Worm (Caenorhabditis elegans) whole organism, L1 larva: ENCODE results near the gene sms-3.

ENCODE experiments used
- C34B4.2 ChIP-seq: sonication (generic microtip); optimal IDR thresholded peaks from 2 replicates; lab custom pipeline; 2017; ENCODE audit warnings: mild to moderate bottlenecking, missing genetic modification characterization, missing compliant biosample characterization
- aly-2 ChIP-seq: fragments of 150-350 bp; optimal IDR thresholded peaks from 2 replicates; lab custom pipeline; 2014; ENCODE audit warnings: missing biosample characterization, missing genetic modification characterization
- ama-1 ChIP-seq: fragments of 150-350 bp; optimal IDR thresholded peaks from 2 replicates; lab custom pipeline; 2014
- blmp-1 ChIP-seq: fragments of 150-350 bp; optimal IDR thresholded peaks from 2 replicates; lab custom pipeline; 2014; ENCODE audit warnings: missing biosample characterization, missing genetic modification characterization
- ceh-63 ChIP-seq: fragments of 200-800 bp; sonication (Bioruptor generic); optimal IDR thresholded peaks from 2 replicates; lab custom pipeline; 2018; ENCODE audit warnings: mild to moderate bottlenecking, missing genetic modification characterization, missing compliant biosample characterization
- ceh-8 ChIP-seq: fragments of 200-800 bp; sonication (Bioruptor generic); optimal IDR thresholded peaks from 2 replicates; lab custom pipeline; 2018; ENCODE audit warnings: mild to moderate bottlenecking, missing genetic modification characterization, moderate library complexity, missing compliant biosample characterization
- ceh-88 ChIP-seq: fragments of 200-800 bp; sonication (Bioruptor generic); IDR thresholded peaks from 2 replicates; pipeline ENCODE4 v1.3.6; 2022; ENCODE audit warnings: missing genetic modification characterization, missing compliant biosample characterization
- dpl-1 ChIP-seq, 3 experiments: fragments of 150-350 bp in 2 of 3; sonication (generic microtip) in 1 of 3; optimal IDR thresholded peaks; 2 replicates each; lab custom pipeline; 2014 to 2017; ENCODE audit warnings: missing biosample characterization in 3 of 3, missing genetic modification characterization in 3 of 3, missing genetic modification reagents in 3 of 3
- dsc-1 ChIP-seq: sonication (generic microtip); optimal IDR thresholded peaks from 2 replicates; lab custom pipeline; 2016; ENCODE audit warnings: mild to moderate bottlenecking, missing genetic modification characterization, missing compliant biosample characterization
- efl-1 ChIP-seq, 4 experiments: fragments of 150-350 bp; optimal IDR thresholded peaks in 3 of 4; peaks in 1 of 4; 1 replicate in 1 of 4; 2 replicates in 3 of 4; lab custom pipeline; 2014; ENCODE audit warnings: missing biosample characterization in 2 of 4, missing genetic modification characterization in 2 of 4, missing genetic modification reagents in 2 of 4
- egl-27 ChIP-seq, 2 experiments: fragments of 150-350 bp in 1 of 2; sonication (generic microtip); optimal IDR thresholded peaks; 3 replicates each; lab custom pipeline; 2017 to 2018; ENCODE audit warnings: missing biosample characterization in 2 of 2, missing genetic modification characterization in 2 of 2, missing genetic modification reagents in 2 of 2
- elt-2 ChIP-seq: sonication (generic microtip); optimal IDR thresholded peaks from 2 replicates; lab custom pipeline; 2016; ENCODE audit warnings: missing genetic modification characterization, mild to moderate bottlenecking, inconsistent platforms, missing compliant biosample characterization, missing genetic modification reagents
- fkh-10 ChIP-seq: sonication (generic microtip); optimal IDR thresholded peaks from 2 replicates; lab custom pipeline; 2017; ENCODE audit warnings: missing biosample characterization, missing genetic modification reagents, missing genetic modification characterization
- fkh-4 ChIP-seq: sonication (generic microtip); optimal IDR thresholded peaks from 2 replicates; lab custom pipeline; 2016; ENCODE audit warnings: missing compliant biosample characterization, missing genetic modification characterization, borderline replicate concordance
- fos-1 ChIP-seq: fragments of 150-350 bp; optimal IDR thresholded peaks from 2 replicates; lab custom pipeline; 2014; ENCODE audit warnings: missing biosample characterization, missing genetic modification characterization
- grh-1 ChIP-seq: fragments of 200-800 bp; sonication (Bioruptor generic); IDR thresholded peaks from 2 replicates; pipeline ENCODE4 v1.3.6; 2022; ENCODE audit warnings: missing genetic modification reagents, missing genetic modification characterization, missing compliant biosample characterization
- hpl-2 ChIP-seq: fragments of 150-350 bp; optimal IDR thresholded peaks from 2 replicates; lab custom pipeline; 2014; ENCODE audit warnings: missing biosample characterization, missing genetic modification reagents, missing genetic modification characterization
- irx-1 ChIP-seq: sonication (generic microtip); optimal IDR thresholded peaks from 2 replicates; lab custom pipeline; 2016; ENCODE audit warnings: missing genetic modification characterization, missing compliant biosample characterization
- lin-13 ChIP-seq: fragments of 150-350 bp; optimal IDR thresholded peaks from 2 replicates; lab custom pipeline; 2014; ENCODE audit warnings: missing biosample characterization, missing genetic modification reagents, missing genetic modification characterization
- lin-14 ChIP-seq: fragments of 200-800 bp; sonication (Bioruptor generic); optimal IDR thresholded peaks from 2 replicates; lab custom pipeline; 2018; ENCODE audit warnings: mild to moderate bottlenecking, missing genetic modification characterization, moderate library complexity, missing compliant biosample characterization
- lin-35 ChIP-seq, 2 experiments: fragments of 150-350 bp; optimal IDR thresholded peaks; 2 replicates each; lab custom pipeline; 2014; ENCODE audit warnings: missing biosample characterization in 2 of 2, missing genetic modification characterization in 2 of 2, missing genetic modification reagents in 2 of 2
- lin-39 ChIP-seq: fragments of 150-350 bp; optimal IDR thresholded peaks from 2 replicates; lab custom pipeline; 2014; ENCODE audit warnings: missing biosample characterization, missing genetic modification reagents, missing genetic modification characterization
- lsy-2 ChIP-seq, 2 experiments: fragments of 150-350 bp; optimal IDR thresholded peaks; 2 replicates each; lab custom pipeline; 2014; ENCODE audit warnings: missing biosample characterization in 2 of 2, missing genetic modification characterization in 2 of 2
- mab-9 ChIP-seq: fragments of 200-800 bp; sonication (Bioruptor generic); IDR thresholded peaks from 2 replicates; pipeline ENCODE4 v1.3.6; 2022; ENCODE audit warnings: missing genetic modification reagents, missing genetic modification characterization, missing compliant biosample characterization
- mef-2 ChIP-seq: fragments of 150-350 bp; optimal IDR thresholded peaks from 2 replicates; lab custom pipeline; 2014; ENCODE audit warnings: missing biosample characterization, missing genetic modification characterization
- nhr-11 ChIP-seq: fragments of 150-350 bp; optimal IDR thresholded peaks from 2 replicates; lab custom pipeline; 2014; ENCODE audit warnings: missing biosample characterization, missing genetic modification characterization
- nhr-20 ChIP-seq: sonication (generic microtip); optimal IDR thresholded peaks from 2 replicates; lab custom pipeline; 2016; ENCODE audit warnings: mild to moderate bottlenecking, missing genetic modification characterization, missing compliant biosample characterization
- nhr-28 ChIP-seq: fragments of 150-350 bp; optimal IDR thresholded peaks from 2 replicates; lab custom pipeline; 2014; ENCODE audit warnings: missing biosample characterization, missing genetic modification characterization
- nhr-47 ChIP-seq: sonication (generic microtip); optimal IDR thresholded peaks from 2 replicates; lab custom pipeline; 2016; ENCODE audit warnings: mild to moderate bottlenecking, missing genetic modification characterization, moderate library complexity, missing compliant biosample characterization
- nhr-76 ChIP-seq: sonication (generic microtip); optimal IDR thresholded peaks from 2 replicates; lab custom pipeline; 2017; ENCODE audit warnings: missing biosample characterization, missing genetic modification characterization
- nhr-77 ChIP-seq: fragments of 150-350 bp; optimal IDR thresholded peaks from 2 replicates; lab custom pipeline; 2014; ENCODE audit warnings: missing biosample characterization, missing genetic modification characterization
- nhr-84 ChIP-seq: sonication (generic microtip); optimal IDR thresholded peaks from 2 replicates; lab custom pipeline; 2017; ENCODE audit warnings: missing biosample characterization, missing genetic modification characterization
- pax-3 ChIP-seq: fragments of 200-800 bp; sonication (Bioruptor generic); optimal IDR thresholded peaks from 2 replicates; lab custom pipeline; 2018; ENCODE audit warnings: mild to moderate bottlenecking, missing genetic modification characterization, moderate library complexity, missing compliant biosample characterization
- skn-1 ChIP-seq: fragments of 150-350 bp; optimal IDR thresholded peaks from 2 replicates; lab custom pipeline; 2014; ENCODE audit warnings: missing biosample characterization, missing genetic modification characterization
- snpc-4 ChIP-seq: fragments of 150-350 bp; optimal IDR thresholded peaks from 2 replicates; lab custom pipeline; 2014; ENCODE audit warnings: missing biosample characterization, missing genetic modification characterization
- snu-23 ChIP-seq: sonication (generic microtip); optimal IDR thresholded peaks from 2 replicates; lab custom pipeline; 2016; ENCODE audit warnings: missing genetic modification characterization, missing compliant biosample characterization
- sox-4 ChIP-seq: sonication (generic microtip); optimal IDR thresholded peaks from 2 replicates; lab custom pipeline; 2016; ENCODE audit warnings: missing genetic modification characterization, missing compliant biosample characterization
- sup-37 ChIP-seq: fragments of 200-800 bp; sonication (Bioruptor generic); optimal IDR thresholded peaks from 2 replicates; lab custom pipeline; 2018; ENCODE audit warnings: mild to moderate bottlenecking, missing genetic modification characterization, missing compliant biosample characterization
- swsn-7 ChIP-seq: sonication (generic microtip); optimal IDR thresholded peaks from 2 replicates; lab custom pipeline; 2016; ENCODE audit warnings: missing genetic modification characterization, missing compliant biosample characterization
- tbx-2 ChIP-seq: sonication (generic microtip); optimal IDR thresholded peaks from 2 replicates; lab custom pipeline; 2016; ENCODE audit warnings: missing genetic modification characterization, missing compliant biosample characterization
- unc-130 ChIP-seq: fragments of 150-350 bp; optimal IDR thresholded peaks from 2 replicates; lab custom pipeline; 2017; ENCODE audit warnings: missing biosample characterization, missing genetic modification characterization, inconsistent platforms
- unc-62 ChIP-seq: fragments of 150-350 bp; optimal IDR thresholded peaks from 2 replicates; lab custom pipeline; 2014; ENCODE audit warnings: missing biosample characterization, missing genetic modification reagents, missing genetic modification characterization
- vab-15 ChIP-seq: sonication (generic microtip); optimal IDR thresholded peaks from 2 replicates; lab custom pipeline; 2017; ENCODE audit warnings: missing genotype, mild to moderate bottlenecking, missing genetic modification characterization, missing compliant biosample characterization
- xbp-1 ChIP-seq: sonication (generic microtip); optimal IDR thresholded peaks from 2 replicates; lab custom pipeline; 2016; ENCODE audit warnings: missing genetic modification characterization, missing compliant biosample characterization
- ztf-11 ChIP-seq, 2 experiments: sonication (generic microtip); optimal IDR thresholded peaks; 2 replicates each; lab custom pipeline; 2016 to 2017; ENCODE audit warnings: missing genetic modification characterization in 2 of 2, missing biosample characterization in 1 of 2, missing compliant biosample characterization in 1 of 2

Gene sms-3

ce11 chrIII:1612974-1613568 is 12.1 kb upstream of the sms-3 start:
- TF ChIP-seq lin-39 (no peak), C34B4.2 (no peak), lsy-2 (tag; optimal IDR thresholded peaks at IDR 0.05; lab: Kevin White, UChicago) (no peak), nhr-47 (tag; lab: Kevin White, UChicago) (no peak), grh-1 (GFP tag; lab: Robert Waterston, UW) (no peak), mef-2 (tag; lab: Kevin White, UChicago) (no peak), ceh-63 (GFP tag; lab: Kevin White, UChicago) (no peak), nhr-28 (tag; lab: Kevin White, UChicago) (no peak), hpl-2 (GFP tag; lab: Kevin White, UChicago) (no peak), irx-1 (tag; lab: Kevin White, UChicago) (no peak), unc-62 (GFP tag; lab: Kevin White, UChicago) (no peak), fkh-4 (no peak), swsn-7 (tag; lab: Kevin White, UChicago) (no peak), lin-35 (GFP tag; optimal IDR thresholded peaks at IDR 0.05; lab: Kevin White, UChicago) (no peak)

ce11 chrIII:1610938-1611337 is 10.0 kb upstream of the sms-3 start:
- TF ChIP-seq vab-15 (no peak), nhr-11 (no peak), lin-13 (GFP tag; lab: Kevin White, UChicago) (no peak), aly-2 (tag; lab: Kevin White, UChicago) (no peak), egl-27 (tag; optimal IDR thresholded peaks at IDR 0.05; lab: Kevin White, UChicago) (no peak), skn-1 (no peak), fos-1 (no peak), snu-23 (GFP tag; lab: Kevin White, UChicago) (no peak), swsn-7 (tag; lab: Kevin White, UChicago) (no peak), ceh-8 (GFP tag; lab: Kevin White, UChicago) (no peak), ceh-88 (GFP tag; lab: Robert Waterston, UW) (no peak), fkh-10 (GFP tag; lab: Kevin White, UChicago) (no peak), nhr-28 (tag; lab: Kevin White, UChicago) (no peak), nhr-20 (no peak), nhr-77 (tag; lab: Kevin White, UChicago) (no peak), efl-1 (optimal IDR thresholded peaks at IDR 0.05; lab: Kevin White, UChicago) (no peak), efl-1 (GFP tag; optimal IDR thresholded peaks at IDR 0.05 in 1 of 2; lab: Kevin White, UChicago) (no peak), pax-3 (tag; lab: Kevin White, UChicago) (no peak)

DNA sequence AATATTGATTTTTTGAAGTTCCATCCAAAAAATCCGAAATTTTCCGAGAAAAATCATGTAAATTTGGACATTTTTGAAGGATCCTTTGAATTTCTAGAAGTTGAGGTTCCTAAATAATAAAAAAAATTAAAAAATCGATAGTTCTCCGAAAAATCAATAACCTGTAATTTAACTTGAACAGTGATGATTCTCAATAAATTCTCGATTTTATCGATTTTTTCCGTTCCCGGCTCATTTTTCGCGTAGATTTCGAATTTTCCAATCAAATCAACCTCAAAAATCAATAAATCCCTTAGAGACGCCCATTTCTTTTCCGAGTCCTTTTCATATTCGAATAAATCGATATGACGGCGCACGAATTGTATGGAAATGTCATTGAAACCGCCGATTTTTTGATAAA is 6.7 kb upstream of the sms-3 start:
- TF ChIP-seq C34B4.2 = no peak
- no peak for TF ChIP-seq efl-1 (optimal IDR thresholded peaks at IDR 0.05; lab: Kevin White, UChicago)
- peak in 1 of 2 experiments; percentile 9 for TF ChIP-seq efl-1 (GFP tag; optimal IDR thresholded peaks at IDR 0.05 in 1 of 2; lab: Kevin White, UChicago)

- TF ChIP-seq hpl-2 (GFP tag; lab: Kevin White, UChicago) (no peak), efl-1 (optimal IDR thresholded peaks at IDR 0.05; lab: Kevin White, UChicago) (peak in 1 of 2 experiments; percentile 7), efl-1 (GFP tag; optimal IDR thresholded peaks at IDR 0.05 in 1 of 2; lab: Kevin White, UChicago) (peak in 1 of 2 experiments; percentile 36), sox-4 (tag; lab: Kevin White, UChicago) (no peak), dsc-1 (peak; percentile 13), nhr-28 (tag; lab: Kevin White, UChicago) (no peak), tbx-2 (peak; percentile 24), mab-9 (GFP tag; lab: Robert Waterston, UW) (0 out of 2 replicates have a peak, but pooled peaks have one; percentile 15), lin-14 (GFP tag; lab: Kevin White, UChicago) (peak; percentile 4), nhr-84 (tag; lab: Kevin White, UChicago) (no peak), nhr-47 (tag; lab: Kevin White, UChicago) (peak; percentile 60), ama-1 (lab: Kevin White, UChicago) (no peak), irx-1 (tag; lab: Kevin White, UChicago) (no peak), snu-23 (GFP tag; lab: Kevin White, UChicago) (peak; percentile 50), dpl-1 (GFP tag; optimal IDR thresholded peaks at IDR 0.05; lab: Kevin White, UChicago) (no peak), elt-2 (tag; lab: Kevin White, UChicago) (peak; percentile 11), ceh-63 (GFP tag; lab: Kevin White, UChicago) (no peak), snpc-4 (no peak), xbp-1 (tag; lab: Kevin White, UChicago) (peak; percentile 36), unc-130 (no peak), sup-37 (GFP tag; lab: Kevin White, UChicago) (no peak), blmp-1 (tag; lab: Kevin White, UChicago) (peak; percentile 86), ztf-11 (tag; optimal IDR thresholded peaks at IDR 0.05; lab: Kevin White, UChicago) (peak in 1 of 2 experiments; percentile 14), lin-35 (GFP tag; optimal IDR thresholded peaks at IDR 0.05; lab: Kevin White, UChicago) (peak in 1 of 2 experiments; percentile 8), nhr-76 (tag; lab: Kevin White, UChicago) (no peak)
These were observed 3.6 kb upstream of the sms-3 start, which contains the start of gene Y22D7AL.6 for ce11 chrIII:1604514-1604976. Y22D7AL.6 (plus strand) TSS chrIII:1604926.
